Worm (Caenorhabditis elegans) whole organism, midembryonic: Measurements from ENCODE around the gene F01F1.11.
A peak's percentile ranks its signal among the peaks of the same experiment; 100 is the strongest.

Source experiments
- T22C8.4 ChIP-seq: fragments of 200-800 bp; sonication (Bioruptor generic); IDR thresholded peaks from 2 replicates; pipeline ENCODE4 v1.3.6; 2022; ENCODE audit warnings: missing genetic modification characterization, missing compliant biosample characterization
- cog-1 ChIP-seq: sonication (generic microtip); optimal IDR thresholded peaks from 2 replicates; lab custom pipeline; 2016; ENCODE audit warnings: missing genetic modification characterization, missing compliant biosample characterization
- flt-1 ChIP-seq: fragments of 200-800 bp; sonication (Bioruptor generic); IDR thresholded peaks from 2 replicates; pipeline ENCODE4 v1.3.6; 2022; ENCODE audit warnings: missing genetic modification characterization, missing compliant biosample characterization
- klf-2 ChIP-seq: fragments of 200-800 bp; sonication (Bioruptor generic); conservative IDR thresholded peaks from 2 replicates; pipeline ENCODE4 v1.3.6; 2022; ENCODE audit warnings: missing genetic modification reagents, missing genetic modification characterization, missing compliant biosample characterization
- med-1 ChIP-seq: sonication (generic microtip); optimal IDR thresholded peaks from 2 replicates; lab custom pipeline; 2017; ENCODE audit warnings: missing genetic modification characterization, mild to moderate bottlenecking, missing compliant biosample characterization, antibody characterized with exemption, missing genetic modification reagents; ENCODE audit not compliant: insufficient read depth
- ref-1 ChIP-seq: fragments of 200-800 bp; sonication (Bioruptor generic); conservative IDR thresholded peaks from 2 replicates; pipeline ENCODE4 v1.3.6; 2022; ENCODE audit warnings: missing genetic modification reagents, missing genetic modification characterization, missing compliant biosample characterization
- tab-1 ChIP-seq: fragments of 200-800 bp; sonication (Bioruptor generic); IDR thresholded peaks from 2 replicates; pipeline ENCODE4 v1.3.6; 2022; ENCODE audit warnings: missing genetic modification characterization, missing compliant biosample characterization
- ztf-23 ChIP-seq: fragments of 200-800 bp; sonication (Bioruptor generic); IDR thresholded peaks from 2 replicates; pipeline ENCODE4 v1.3.6; 2022; ENCODE audit warnings: missing genetic modification reagents, missing genetic modification characterization, missing compliant biosample characterization
- ztf-29 ChIP-seq: fragments of 200-800 bp; sonication (Bioruptor generic); IDR thresholded peaks from 2 replicates; pipeline ENCODE4 v1.3.6; 2022; ENCODE audit warnings: missing genetic modification reagents, missing genetic modification characterization, missing compliant biosample characterization

The F01F1.11 gene

ce11 chrIII:5855637-5856179 is 16.0 kb downstream of the F01F1.11 start, which contains the start of the genes cct-6 and alh-9:
Gene cct-6, minus strand, starts transcription at chrIII:5855687.
Gene alh-9, plus strand, starts transcription at chrIII:5856018.
- TF ChIP-seq flt-1 (GFP tag; lab: Robert Waterston, UW) = no peak
- TF ChIP-seq cog-1 = peak; percentile 72
- TF ChIP-seq T22C8.4 (GFP tag; lab: Robert Waterston, UW) = no peak
- no peak for TF ChIP-seq ztf-23 (GFP tag; lab: Robert Waterston, UW)

ce11 chrIII:5853240-5853639 is 18.4 kb downstream of the F01F1.11 start, which contains the start of gene ddx-23:
Gene ddx-23, minus strand, starts transcription at chrIII:5853269.
- TF ChIP-seq T22C8.4 (GFP tag; lab: Robert Waterston, UW) (no peak), ztf-23 (GFP tag; lab: Robert Waterston, UW) (0 out of 2 replicates have a peak, but pooled peaks have one; percentile 11)

- TF ChIP-seq T22C8.4 (GFP tag; lab: Robert Waterston, UW) (no peak), ztf-23 (GFP tag; lab: Robert Waterston, UW) (no peak), med-1 (GFP tag; lab: Kevin White, UChicago) (no peak), klf-2 (GFP tag; lab: Robert Waterston, UW) (no peak), ref-1 (GFP tag; lab: Robert Waterston, UW) (no peak), flt-1 (GFP tag; lab: Robert Waterston, UW) (no peak), tab-1 (GFP tag; lab: Robert Waterston, UW) (no peak), ztf-29 (GFP tag; lab: Robert Waterston, UW) (no peak), cog-1 (no peak)
Measured at ce11 chrIII:5846412-5846811, 25.3 kb downstream of the F01F1.11 start.

ce11 chrIII:5845483-5845882 is 26.2 kb downstream of the F01F1.11 start:
- TF ChIP-seq klf-2 (GFP tag; lab: Robert Waterston, UW) (no peak), T22C8.4 (GFP tag; lab: Robert Waterston, UW) (no peak), tab-1 (GFP tag; lab: Robert Waterston, UW) (no peak), med-1 (GFP tag; lab: Kevin White, UChicago) (no peak), ztf-23 (GFP tag; lab: Robert Waterston, UW) (no peak), flt-1 (GFP tag; lab: Robert Waterston, UW) (no peak), ref-1 (GFP tag; lab: Robert Waterston, UW) (no peak), ztf-29 (GFP tag; lab: Robert Waterston, UW) (no peak), cog-1 (no peak)

- TF ChIP-seq cog-1 (no peak), ztf-23 (GFP tag; lab: Robert Waterston, UW) (no peak), med-1 (GFP tag; lab: Kevin White, UChicago) (no peak), T22C8.4 (GFP tag; lab: Robert Waterston, UW) (no peak), flt-1 (GFP tag; lab: Robert Waterston, UW) (no peak), ref-1 (GFP tag; lab: Robert Waterston, UW) (no peak), tab-1 (GFP tag; lab: Robert Waterston, UW) (no peak), klf-2 (GFP tag; lab: Robert Waterston, UW) (no peak), ztf-29 (GFP tag; lab: Robert Waterston, UW) (no peak)
Measured at ce11 chrIII:5843662-5844061, 28.0 kb downstream of the F01F1.11 start.

ce11 chrIII:5842920-5843319 is 28.8 kb downstream of the F01F1.11 start:
- TF ChIP-seq T22C8.4 (GFP tag; lab: Robert Waterston, UW) = no peak

- no peak for TF ChIP-seq ref-1 (GFP tag; lab: Robert Waterston, UW)
- TF ChIP-seq med-1 (GFP tag; lab: Kevin White, UChicago) = no peak
- TF ChIP-seq ztf-23 (GFP tag; lab: Robert Waterston, UW) = no peak
- TF ChIP-seq T22C8.4 (GFP tag; lab: Robert Waterston, UW) = no peak
- no peak for TF ChIP-seq tab-1 (GFP tag; lab: Robert Waterston, UW)
- TF ChIP-seq cog-1 = no peak
- TF ChIP-seq klf-2 (GFP tag; lab: Robert Waterston, UW) = no peak
- no peak for TF ChIP-seq flt-1 (GFP tag; lab: Robert Waterston, UW)
- TF ChIP-seq ztf-29 (GFP tag; lab: Robert Waterston, UW) = no peak
Measured at ce11 chrIII:5841676-5842075, 30.0 kb downstream of the F01F1.11 start.

ce11 chrIII:5840815-5841573 is 30.7 kb downstream of the F01F1.11 start:
- TF ChIP-seq klf-2 (GFP tag; lab: Robert Waterston, UW) = no peak
- no peak for TF ChIP-seq ztf-29 (GFP tag; lab: Robert Waterston, UW)
- TF ChIP-seq med-1 (GFP tag; lab: Kevin White, UChicago) = no peak
- no peak for TF ChIP-seq ref-1 (GFP tag; lab: Robert Waterston, UW)
- no peak for TF ChIP-seq tab-1 (GFP tag; lab: Robert Waterston, UW)
- TF ChIP-seq cog-1 = no peak

- TF ChIP-seq ref-1 (GFP tag; lab: Robert Waterston, UW) (no peak), klf-2 (GFP tag; lab: Robert Waterston, UW) (no peak), cog-1 (no peak), med-1 (GFP tag; lab: Kevin White, UChicago) (no peak), tab-1 (GFP tag; lab: Robert Waterston, UW) (no peak), flt-1 (GFP tag; lab: Robert Waterston, UW) (no peak), ztf-23 (GFP tag; lab: Robert Waterston, UW) (no peak), ztf-29 (GFP tag; lab: Robert Waterston, UW) (no peak), T22C8.4 (GFP tag; lab: Robert Waterston, UW) (no peak)
Measured at ce11 chrIII:5840277-5840676, 31.4 kb downstream of the F01F1.11 start.
